Worm (Caenorhabditis elegans) whole organism, young adult: Measurements from ENCODE around the gene E04F6.10.

ENCODE experiments used
- C17E4.6 ChIP-seq: fragments of 200-800 bp; sonication (Bioruptor generic); IDR thresholded peaks from 2 replicates; pipeline ENCODE4 v1.3.6; 2022; ENCODE audit warnings: missing genetic modification reagents, missing genetic modification characterization, missing compliant biosample characterization
- K12H6.12 ChIP-seq: fragments of 200-800 bp; sonication (Bioruptor generic); optimal IDR thresholded peaks from 2 replicates; lab custom pipeline; 2018; ENCODE audit warnings: mild to moderate bottlenecking, missing genetic modification characterization, missing compliant biosample characterization
- T07F8.4 ChIP-seq: sonication (generic microtip); optimal IDR thresholded peaks from 2 replicates; lab custom pipeline; 2016; ENCODE audit warnings: mild to moderate bottlenecking, missing genetic modification characterization, moderate library complexity, missing compliant biosample characterization
- ama-1 ChIP-seq, 3 experiments: fragments of 150-350 bp in 1 of 3; sonication (generic microtip) in 2 of 3; optimal IDR thresholded peaks; 2 replicates each; lab custom pipeline; 2014 to 2018; ENCODE audit warnings: missing biosample characterization in 2 of 3, missing genetic modification characterization in 2 of 3, missing genetic modification reagents in 2 of 3
- him-1 ChIP-seq: sonication (generic microtip); optimal IDR thresholded peaks from 2 replicates; lab custom pipeline; 2016; ENCODE audit warnings: missing genotype, missing genetic modification reagents, missing genetic modification characterization, missing compliant biosample characterization
- lag-1 ChIP-seq: fragments of 200-800 bp; sonication (Bioruptor generic); IDR thresholded peaks from 2 replicates; pipeline ENCODE4 v1.3.6; 2022; ENCODE audit warnings: missing genetic modification reagents, missing genetic modification characterization, missing compliant biosample characterization
- lsy-27 ChIP-seq: sonication (generic microtip); optimal IDR thresholded peaks from 2 replicates; lab custom pipeline; 2017; ENCODE audit warnings: missing genetic modification characterization, mild to moderate bottlenecking, missing compliant biosample characterization, antibody characterized with exemption, missing genotype, borderline replicate concordance; ENCODE audit not compliant: insufficient read depth
- nhr-179 ChIP-seq: sonication (generic microtip); optimal IDR thresholded peaks from 2 replicates; lab custom pipeline; 2016; ENCODE audit warnings: mild to moderate bottlenecking, missing genetic modification characterization, missing compliant biosample characterization
- pha-4 ChIP-seq: fragments of 150-350 bp; sonication (generic microtip); optimal IDR thresholded peaks from 2 replicates; lab custom pipeline; 2014; ENCODE audit warnings: missing biosample characterization, missing genetic modification reagents, missing genetic modification characterization
- sea-2 ChIP-seq: fragments of 200-800 bp; sonication (Bioruptor generic); IDR thresholded peaks from 2 replicates; pipeline ENCODE4 v1.3.6; 2022; ENCODE audit warnings: missing genetic modification characterization, missing compliant biosample characterization
- ztf-18 ChIP-seq: sonication (generic microtip); optimal IDR thresholded peaks from 2 replicates; lab custom pipeline; 2016; ENCODE audit warnings: missing genotype, mild to moderate bottlenecking, missing genetic modification characterization, missing compliant biosample characterization

- TF ChIP-seq ama-1 (optimal IDR thresholded peaks at IDR 0.05; lab: Kevin White, UChicago): no peak
- TF ChIP-seq ama-1 (GFP tag; optimal IDR thresholded peaks at IDR 0.05; lab: Kevin White, UChicago): no peak
- TF ChIP-seq T07F8.4 (tag; lab: Kevin White, UChicago): no peak
- no peak for TF ChIP-seq C17E4.6
- no peak for TF ChIP-seq pha-4 (tag; lab: Kevin White, UChicago)
- TF ChIP-seq lag-1 (GFP tag; lab: Robert Waterston, UW): no peak
- no peak for TF ChIP-seq lsy-27 (tag; lab: Kevin White, UChicago)
- no peak for TF ChIP-seq nhr-179 (tag; lab: Kevin White, UChicago)
- TF ChIP-seq K12H6.12 (tag; lab: Kevin White, UChicago): no peak
- no peak for TF ChIP-seq sea-2 (GFP tag; lab: Robert Waterston, UW)
- TF ChIP-seq him-1: no peak
- no peak for TF ChIP-seq ztf-18
Observed at ce11 chrII:7225864-7226522, 9.0 kb upstream of the E04F6.10 start, which contains the start of gene clh-3.
